Worm (Caenorhabditis elegans): ENCODE results near the gene M163.8.

The M163.8 gene

ce11 chrX:14503800-14504550, 19.0 kb downstream of the M163.8 start, which contains the start of gene M163.1 (continued):
- TF ChIP-seq unc-62 (GFP tag; optimal IDR thresholded peaks at IDR 0.05): peak; percentile 15
- no peak for TF ChIP-seq zip-8 (tag; optimal IDR thresholded peaks at IDR 0.05)
- no peak for TF ChIP-seq ceh-43 (GFP tag; optimal IDR thresholded peaks at IDR 0.05)
- no peak for TF ChIP-seq snpc-4 (tag; optimal IDR thresholded peaks at IDR 0.05)

DNA sequence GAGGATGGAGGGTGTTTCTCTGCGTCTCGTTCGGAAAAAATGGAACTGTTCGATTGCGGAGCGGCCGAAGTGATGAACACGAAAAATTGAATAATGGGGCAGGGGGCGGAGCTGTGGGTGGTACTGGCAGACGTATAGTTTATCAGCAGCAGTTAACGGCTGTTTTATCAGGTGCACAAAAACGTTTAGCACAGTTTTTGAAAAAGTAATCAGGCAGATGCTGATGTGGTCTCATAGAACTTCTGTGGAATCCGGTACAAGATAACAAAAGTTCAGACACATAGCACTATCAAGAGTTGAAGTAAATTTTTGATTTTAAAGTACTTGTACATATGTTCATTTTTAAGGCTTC, 19.6 kb downstream of the M163.8 start:
- TF ChIP-seq tbx-8 (GFP tag; optimal IDR thresholded peaks at IDR 0.05) (no peak), nhr-12 (tag; optimal IDR thresholded peaks at IDR 0.05) (no peak), snpc-4 (tag; optimal IDR thresholded peaks at IDR 0.05) (no peak), lin-13 (tag; optimal IDR thresholded peaks at IDR 0.05) (no peak), ceh-83 (GFP tag; optimal IDR thresholded peaks at IDR 0.05) (no peak), elt-3 (tag; optimal IDR thresholded peaks at IDR 0.05) (no peak), M03D4.4 (tag; optimal IDR thresholded peaks at IDR 0.05) (no peak), drap-1 (GFP tag; optimal IDR thresholded peaks at IDR 0.05) (no peak), mep-1 (tag; optimal IDR thresholded peaks at IDR 0.05) (no peak)

- TF ChIP-seq drap-1 (GFP tag; optimal IDR thresholded peaks at IDR 0.05) (no peak), cnd-1 (tag; optimal IDR thresholded peaks at IDR 0.05) (peak; percentile 10), M03D4.4 (tag; optimal IDR thresholded peaks at IDR 0.05) (peak; percentile 52)
Observed at ce11 chrX:14505578-14506353, 20.8 kb downstream of the M163.8 start.

DNA sequence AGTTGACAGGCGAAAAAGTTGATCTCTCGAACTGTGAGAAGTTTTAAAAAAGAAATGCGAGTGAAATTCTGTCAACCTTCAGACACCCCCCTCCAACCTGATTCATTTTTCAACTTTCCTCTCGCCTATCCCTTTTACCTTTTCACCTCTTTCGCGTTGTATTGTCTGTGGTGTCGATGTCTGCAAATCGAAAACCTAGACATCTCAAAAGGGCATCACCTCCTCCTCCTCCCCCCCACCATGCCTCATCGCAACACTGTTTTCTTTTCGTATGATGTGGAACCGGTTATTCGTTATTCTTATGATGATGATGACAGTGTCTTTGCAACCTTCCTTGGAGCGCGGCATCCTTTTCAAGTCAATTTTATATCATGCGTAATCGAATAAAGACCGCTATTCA, 23.1 kb downstream of the M163.8 start:
- TF ChIP-seq ceh-43 (GFP tag; optimal IDR thresholded peaks at IDR 0.05): no peak
- TF ChIP-seq drap-1 (GFP tag; optimal IDR thresholded peaks at IDR 0.05): no peak
- TF ChIP-seq snpc-4 (tag; optimal IDR thresholded peaks at IDR 0.05): no peak
- TF ChIP-seq unc-62 (GFP tag; optimal IDR thresholded peaks at IDR 0.05): no peak
- TF ChIP-seq nhr-237 (tag; optimal IDR thresholded peaks at IDR 0.05): no peak
- TF ChIP-seq sptf-1 (tag; optimal IDR thresholded peaks at IDR 0.05): no peak
- no peak for TF ChIP-seq lin-32 (GFP tag; optimal IDR thresholded peaks at IDR 0.05)

DNA sequence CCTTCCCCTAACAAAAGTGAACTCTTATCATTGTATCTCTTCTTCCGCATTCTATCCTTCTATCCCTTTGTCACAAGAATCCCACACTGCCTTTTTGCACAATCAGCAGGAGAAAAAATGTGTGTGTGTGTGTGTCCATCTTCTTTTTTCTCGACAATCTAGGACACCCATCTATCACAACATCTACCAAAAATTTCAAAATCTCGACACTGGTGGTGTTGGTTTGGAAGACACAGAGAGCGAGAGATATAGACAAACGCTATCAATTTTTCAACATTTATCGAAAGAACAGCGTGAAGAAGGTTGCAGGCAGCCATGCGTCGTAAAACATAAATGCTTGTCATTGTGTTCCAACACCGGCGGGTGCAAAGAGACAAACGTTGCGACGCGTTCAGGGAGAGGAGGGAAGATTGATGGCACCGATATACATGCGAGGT, 23.9 kb downstream of the M163.8 start:
- TF ChIP-seq nhr-12 (tag; optimal IDR thresholded peaks at IDR 0.05) (no peak), nhr-28 (tag; optimal IDR thresholded peaks at IDR 0.05) (no peak), unc-62 (GFP tag; optimal IDR thresholded peaks at IDR 0.05) (peak; percentile 83), drap-1 (GFP tag; optimal IDR thresholded peaks at IDR 0.05) (no peak), unc-120 (tag; optimal IDR thresholded peaks at IDR 0.05; ENCODE audit: poor library complexity, severe bottlenecking) (peak; percentile 43), ham-2 (GFP tag; optimal IDR thresholded peaks at IDR 0.05) (peak; percentile 32), sptf-1 (tag; optimal IDR thresholded peaks at IDR 0.05) (no peak), mls-2 (tag; optimal IDR thresholded peaks at IDR 0.05) (no peak)

- no peak for TF ChIP-seq nhr-76 (tag; optimal IDR thresholded peaks at IDR 0.05)
- no peak for TF ChIP-seq nhr-2 (tag; optimal IDR thresholded peaks at IDR 0.05)
- TF ChIP-seq unc-39 (tag; optimal IDR thresholded peaks at IDR 0.05): no peak
- TF ChIP-seq nhr-237 (tag; optimal IDR thresholded peaks at IDR 0.05): no peak
- TF ChIP-seq elt-3 (tag; optimal IDR thresholded peaks at IDR 0.05): no peak
- TF ChIP-seq unc-62 (GFP tag; optimal IDR thresholded peaks at IDR 0.05): no peak
- TF ChIP-seq sem-2 (GFP tag; optimal IDR thresholded peaks at IDR 0.05): no peak
- TF ChIP-seq lin-32 (GFP tag; optimal IDR thresholded peaks at IDR 0.05): no peak
- no peak for TF ChIP-seq lin-13 (tag; optimal IDR thresholded peaks at IDR 0.05)
- TF ChIP-seq ces-1 (GFP tag; optimal IDR thresholded peaks at IDR 0.05): no peak
- no peak for TF ChIP-seq mls-2 (tag; optimal IDR thresholded peaks at IDR 0.05)
- no peak for TF ChIP-seq M03D4.4 (tag; optimal IDR thresholded peaks at IDR 0.05)
- no peak for TF ChIP-seq ceh-39 (tag; optimal IDR thresholded peaks at IDR 0.05)
- no peak for TF ChIP-seq unc-120 (tag; optimal IDR thresholded peaks at IDR 0.05; ENCODE audit: poor library complexity, severe bottlenecking)
- TF ChIP-seq blmp-1 (tag; optimal IDR thresholded peaks at IDR 0.05): no peak
Observed at ce11 chrX:14510358-14510757, 25.4 kb downstream of the M163.8 start.

Measured in whole organism, mixed stage, embryonic.